Fruit fly (Drosophila melanogaster): ENCODE data around the gene tna.

The tna gene

DNA sequence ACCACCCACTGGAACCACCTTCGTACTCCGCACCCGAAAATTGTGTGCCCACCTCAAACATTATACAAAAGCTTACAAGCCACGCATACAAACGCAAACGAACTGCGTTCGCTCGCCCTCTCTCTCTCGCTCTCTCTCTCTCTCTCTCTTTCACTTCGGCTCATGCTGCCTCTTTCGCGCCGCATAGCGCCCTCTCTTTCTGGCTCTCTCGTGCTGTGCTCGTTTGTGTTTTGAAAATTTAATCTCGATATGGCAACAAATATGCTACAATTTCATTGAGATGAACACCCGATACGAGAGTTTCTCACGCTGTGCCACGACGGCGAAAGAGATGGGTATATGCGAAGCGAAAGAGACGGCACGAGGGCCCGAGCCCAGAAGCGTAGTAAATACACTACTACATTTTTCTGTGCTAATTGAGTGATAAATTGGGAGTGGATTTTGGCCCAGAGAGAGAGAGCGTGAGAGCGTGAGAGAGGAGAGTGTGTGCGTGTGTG lies 21.3 kb downstream of the tna start:
- TF ChIP-seq Sin3A (optimal IDR thresholded peaks at IDR 0.05): no peak
- TF ChIP-seq psq (optimal IDR thresholded peaks at IDR 0.05): no peak
- no peak for TF ChIP-seq ttk (optimal IDR thresholded peaks at IDR 0.05)
- TF ChIP-seq h (optimal IDR thresholded peaks at IDR 0.05): no peak
- TF ChIP-seq insv (optimal IDR thresholded peaks at IDR 0.05): no peak
- TF ChIP-seq Myc (optimal IDR thresholded peaks at IDR 0.05): no peak

DNA sequence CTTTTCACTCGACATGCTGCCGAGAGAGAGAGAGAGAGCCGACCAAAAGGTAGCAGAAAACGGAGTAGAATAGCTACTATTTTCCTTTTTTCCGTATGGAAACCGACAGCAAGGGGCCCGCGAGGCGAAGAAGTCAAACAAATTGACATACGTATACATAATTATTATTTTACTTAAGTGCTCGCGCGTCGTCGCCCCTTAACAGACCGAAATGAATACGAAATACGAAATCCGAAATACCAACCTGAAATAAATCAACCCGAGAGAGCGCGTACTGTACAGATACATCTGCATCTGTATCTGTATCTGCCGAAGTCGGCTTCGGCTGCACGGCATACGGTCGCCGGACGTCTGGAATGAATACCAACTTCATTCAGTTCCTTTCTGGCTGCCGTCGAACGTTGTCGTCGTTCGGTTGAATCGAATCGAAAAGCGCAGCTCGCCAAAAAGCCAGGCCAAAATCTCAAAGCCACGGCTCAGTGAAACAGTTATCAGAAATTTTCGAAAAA lies 22.2 kb downstream of the tna start:
- TF ChIP-seq Myc (optimal IDR thresholded peaks at IDR 0.05): no peak
- no peak for TF ChIP-seq h (optimal IDR thresholded peaks at IDR 0.05)
- no peak for TF ChIP-seq psq (optimal IDR thresholded peaks at IDR 0.05)
- no peak for TF ChIP-seq Sin3A (optimal IDR thresholded peaks at IDR 0.05)
- TF ChIP-seq insv (optimal IDR thresholded peaks at IDR 0.05): no peak
- no peak for TF ChIP-seq ttk (optimal IDR thresholded peaks at IDR 0.05)

DNA sequence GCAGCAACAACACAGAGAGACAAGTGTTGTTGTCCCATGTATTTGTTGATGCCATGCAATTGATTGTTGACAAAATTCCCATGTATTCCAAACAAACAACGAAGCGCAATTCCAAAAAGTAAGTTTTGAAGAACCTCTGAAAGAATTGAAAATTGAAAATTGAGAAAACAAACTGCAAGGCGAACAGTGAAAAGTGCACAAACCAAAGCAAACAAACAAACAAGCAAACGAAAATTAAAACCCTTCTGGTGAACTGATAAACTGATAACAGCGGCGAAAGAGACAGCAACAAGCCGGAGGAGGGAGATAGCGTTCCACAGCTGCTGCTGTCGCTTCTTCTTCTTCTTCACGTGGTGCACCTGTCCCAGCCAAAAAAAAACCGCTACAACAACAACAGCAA lies 23.2 kb downstream of the tna start:
- no peak for TF ChIP-seq psq (optimal IDR thresholded peaks at IDR 0.05)
- no peak for TF ChIP-seq Sin3A (optimal IDR thresholded peaks at IDR 0.05)
- TF ChIP-seq Myc (optimal IDR thresholded peaks at IDR 0.05): no peak
- no peak for TF ChIP-seq ttk (optimal IDR thresholded peaks at IDR 0.05)
- no peak for TF ChIP-seq h (optimal IDR thresholded peaks at IDR 0.05)
- no peak for TF ChIP-seq insv (optimal IDR thresholded peaks at IDR 0.05)

DNA sequence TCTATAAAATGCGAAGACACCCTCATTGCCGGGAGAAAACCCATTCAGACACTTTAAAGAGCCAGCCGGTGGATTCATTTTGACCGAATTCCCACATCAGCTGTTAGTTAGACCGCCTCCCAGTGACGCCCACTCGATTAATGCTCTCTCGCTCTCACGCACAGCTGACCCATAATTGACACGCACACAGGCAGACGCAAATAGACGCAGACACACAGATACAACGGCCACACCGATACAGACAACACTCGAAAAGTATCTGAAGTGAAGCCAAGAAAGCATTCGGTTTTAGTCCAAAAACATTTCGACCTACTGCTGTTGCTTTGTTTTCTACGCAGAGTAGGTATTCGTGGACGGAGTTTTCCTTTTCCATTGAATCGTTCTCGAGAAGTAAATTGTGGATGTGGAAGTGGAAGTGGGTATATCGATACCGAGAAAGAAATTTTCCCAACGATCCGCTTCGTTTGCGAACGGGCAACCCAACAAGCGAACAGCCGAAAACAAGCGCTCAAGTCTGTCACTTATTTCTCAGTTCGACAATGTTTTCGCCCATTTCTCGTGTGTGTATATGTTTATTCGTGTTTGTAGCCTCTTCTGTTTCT lies 24.8 kb downstream of the tna start:
- no peak for TF ChIP-seq Sin3A (optimal IDR thresholded peaks at IDR 0.05)
- TF ChIP-seq h (optimal IDR thresholded peaks at IDR 0.05): no peak
- TF ChIP-seq Myc (optimal IDR thresholded peaks at IDR 0.05): no peak
- TF ChIP-seq psq (optimal IDR thresholded peaks at IDR 0.05): no peak
- no peak for TF ChIP-seq ttk (optimal IDR thresholded peaks at IDR 0.05)
- no peak for TF ChIP-seq insv (optimal IDR thresholded peaks at IDR 0.05)

DNA sequence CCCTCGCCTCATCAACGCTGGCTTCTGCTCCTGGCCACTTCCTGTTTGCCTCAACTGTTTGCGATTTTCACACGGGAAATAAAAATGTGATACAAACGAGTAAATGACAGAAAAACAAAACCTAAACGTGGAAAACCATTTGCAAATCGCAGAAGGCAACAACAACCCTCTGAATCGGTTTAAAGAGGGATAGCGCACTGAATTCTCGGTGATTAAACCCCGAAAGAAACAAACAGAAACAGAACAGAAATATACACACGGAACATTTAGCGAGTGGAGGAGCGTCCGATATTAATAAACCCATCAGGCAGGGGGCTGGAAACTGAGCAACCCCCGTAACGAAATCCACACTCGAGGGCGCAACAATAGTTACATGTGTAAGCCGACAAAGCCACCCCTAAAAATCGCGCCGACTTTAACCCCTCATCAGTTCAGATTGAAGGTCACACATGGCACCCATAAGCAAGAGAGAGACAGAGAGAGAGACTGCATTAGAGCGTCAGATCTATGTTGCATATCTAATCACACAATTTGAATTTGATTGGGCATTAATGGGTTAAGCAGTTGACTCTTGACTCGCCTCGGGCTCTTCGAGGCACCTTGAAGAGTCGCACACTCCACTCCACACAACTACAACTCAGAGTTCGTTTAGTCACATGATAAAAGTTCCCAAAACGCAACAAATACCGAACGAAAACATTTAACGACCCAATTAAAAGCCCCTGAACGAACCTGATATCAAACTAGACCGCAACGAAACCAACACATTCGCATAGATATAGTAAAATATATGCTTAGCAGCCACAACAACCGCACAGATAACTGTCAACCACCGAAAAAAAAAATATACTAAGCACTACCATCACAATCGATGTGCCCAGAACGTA lies 26.6 kb downstream of the tna start:
- TF ChIP-seq h (optimal IDR thresholded peaks at IDR 0.05) (no peak), insv (optimal IDR thresholded peaks at IDR 0.05) (no peak), psq (optimal IDR thresholded peaks at IDR 0.05) (no peak)

DNA sequence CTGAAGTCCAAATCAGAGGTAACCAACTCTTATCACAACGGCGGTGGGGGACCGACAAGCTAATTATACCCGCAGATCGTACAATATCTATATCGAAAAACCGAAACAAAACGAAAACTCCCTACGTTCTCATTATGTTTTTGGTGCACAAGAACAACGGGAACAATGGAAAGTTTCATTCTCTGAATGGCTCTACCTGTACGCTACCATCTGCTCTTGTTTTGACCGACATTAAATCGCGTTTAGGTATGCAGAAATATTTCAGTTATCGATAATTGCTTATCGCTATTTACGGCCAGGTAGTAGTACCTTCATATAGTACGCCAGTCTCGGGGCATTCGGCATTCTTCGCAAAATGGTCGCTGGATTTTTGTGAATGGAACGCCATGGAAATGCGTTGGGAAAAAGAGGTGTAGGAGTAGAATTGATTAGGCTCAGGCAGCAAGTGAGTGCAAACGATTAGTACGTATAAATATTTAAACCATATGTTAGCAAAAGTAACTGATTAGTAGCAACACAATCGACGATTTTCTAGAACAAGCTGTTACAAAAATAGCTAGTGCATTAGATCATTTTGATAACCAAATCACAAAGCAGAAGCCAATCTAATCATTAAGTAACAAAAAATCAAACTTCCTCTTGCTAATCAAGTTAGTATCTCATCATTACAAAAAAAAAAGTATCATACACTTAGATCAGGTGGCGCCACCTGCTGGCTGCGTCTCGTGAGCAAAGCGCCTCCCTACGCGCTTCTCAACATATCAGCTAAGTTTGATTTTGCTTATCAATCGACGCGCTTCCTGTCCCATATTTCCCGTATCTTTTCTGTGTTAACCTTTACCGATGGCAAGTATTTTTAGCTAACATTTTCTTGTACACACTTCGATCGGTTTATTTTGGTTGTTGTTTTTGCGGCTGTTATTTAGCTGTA lies 27.5 kb downstream of the tna start:
- TF ChIP-seq Myc (optimal IDR thresholded peaks at IDR 0.05) (no peak), psq (optimal IDR thresholded peaks at IDR 0.05) (no peak), h (optimal IDR thresholded peaks at IDR 0.05) (no peak), insv (optimal IDR thresholded peaks at IDR 0.05) (no peak), ttk (optimal IDR thresholded peaks at IDR 0.05) (no peak), Sin3A (optimal IDR thresholded peaks at IDR 0.05) (no peak)

DNA sequence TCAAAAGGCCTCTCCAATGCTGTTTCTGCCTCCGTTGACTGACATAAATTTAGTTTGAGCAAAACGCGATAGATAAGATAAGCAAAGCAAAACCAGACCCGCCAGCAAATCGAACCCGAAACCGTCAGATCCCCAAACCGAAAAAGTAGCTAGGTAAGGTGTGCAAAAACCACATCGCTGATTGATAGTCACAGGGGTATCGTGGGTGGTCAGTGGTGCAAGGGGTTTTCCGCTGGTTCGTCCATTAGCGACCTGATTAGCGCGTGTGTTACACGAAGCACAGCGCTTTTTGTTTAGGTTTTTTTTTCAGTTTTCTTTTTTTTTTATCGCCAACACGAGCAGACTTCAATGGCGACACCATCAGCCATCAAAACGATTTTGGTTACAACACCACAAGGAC lies 28.6 kb downstream of the tna start:
- TF ChIP-seq Sin3A (optimal IDR thresholded peaks at IDR 0.05) (no peak), h (optimal IDR thresholded peaks at IDR 0.05) (no peak), ttk (optimal IDR thresholded peaks at IDR 0.05) (no peak), Myc (optimal IDR thresholded peaks at IDR 0.05) (no peak), psq (optimal IDR thresholded peaks at IDR 0.05) (no peak), insv (optimal IDR thresholded peaks at IDR 0.05) (no peak)

DNA sequence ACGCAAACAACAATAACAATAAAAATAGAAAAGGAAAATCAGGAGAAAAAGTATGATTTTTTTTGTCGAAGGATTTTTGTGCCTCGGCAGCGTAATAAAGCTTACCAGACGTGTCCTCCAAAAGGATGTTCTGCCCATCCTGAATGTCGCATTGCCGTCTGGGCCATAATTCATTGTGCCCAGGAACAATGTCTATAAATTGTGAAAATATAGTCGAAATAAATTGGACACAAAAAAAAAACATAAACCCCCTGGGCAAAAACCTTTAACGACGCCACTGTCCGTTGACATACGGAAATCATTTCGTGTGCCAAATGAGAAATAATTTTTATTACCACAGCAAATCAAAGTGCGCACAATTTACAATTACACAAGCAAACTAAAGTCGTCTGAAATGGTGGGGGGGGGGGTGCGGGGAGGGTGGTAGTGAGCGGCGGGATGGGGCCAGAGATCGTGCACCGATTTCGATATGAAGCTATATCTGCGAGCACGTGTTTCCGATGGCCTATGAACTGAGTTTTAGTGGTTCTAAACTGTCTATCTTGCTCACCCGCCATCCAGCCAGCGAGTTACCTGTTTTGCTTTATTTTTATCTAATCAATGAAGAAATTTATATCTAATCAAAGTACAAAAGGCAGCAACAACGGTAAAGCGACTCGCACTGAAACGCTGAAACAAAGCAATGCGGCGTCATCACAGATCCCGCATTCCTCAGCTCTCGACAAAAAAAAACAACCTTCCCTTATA lies 31.5 kb downstream of the tna start:
- no peak for TF ChIP-seq h (optimal IDR thresholded peaks at IDR 0.05)
- no peak for TF ChIP-seq psq (optimal IDR thresholded peaks at IDR 0.05)
- no peak for TF ChIP-seq insv (optimal IDR thresholded peaks at IDR 0.05)
- TF ChIP-seq Sin3A (optimal IDR thresholded peaks at IDR 0.05): no peak
- TF ChIP-seq ttk (optimal IDR thresholded peaks at IDR 0.05): no peak

DNA sequence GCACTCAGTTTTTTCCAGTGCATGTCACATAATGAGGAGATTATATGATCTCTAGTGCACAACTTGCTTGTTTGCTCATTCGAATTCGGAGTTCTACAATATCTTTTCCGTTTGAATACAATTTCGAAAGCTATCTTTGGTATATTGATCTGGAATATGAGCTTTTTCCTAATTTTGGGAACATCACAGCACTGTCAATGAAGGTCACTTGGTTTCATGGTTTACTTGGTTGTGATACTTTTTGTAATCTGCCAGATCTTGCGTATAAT lies 32.0 kb downstream of the tna start:
- TF ChIP-seq Sin3A (optimal IDR thresholded peaks at IDR 0.05) (no peak), insv (optimal IDR thresholded peaks at IDR 0.05) (no peak), psq (optimal IDR thresholded peaks at IDR 0.05) (no peak)

DNA sequence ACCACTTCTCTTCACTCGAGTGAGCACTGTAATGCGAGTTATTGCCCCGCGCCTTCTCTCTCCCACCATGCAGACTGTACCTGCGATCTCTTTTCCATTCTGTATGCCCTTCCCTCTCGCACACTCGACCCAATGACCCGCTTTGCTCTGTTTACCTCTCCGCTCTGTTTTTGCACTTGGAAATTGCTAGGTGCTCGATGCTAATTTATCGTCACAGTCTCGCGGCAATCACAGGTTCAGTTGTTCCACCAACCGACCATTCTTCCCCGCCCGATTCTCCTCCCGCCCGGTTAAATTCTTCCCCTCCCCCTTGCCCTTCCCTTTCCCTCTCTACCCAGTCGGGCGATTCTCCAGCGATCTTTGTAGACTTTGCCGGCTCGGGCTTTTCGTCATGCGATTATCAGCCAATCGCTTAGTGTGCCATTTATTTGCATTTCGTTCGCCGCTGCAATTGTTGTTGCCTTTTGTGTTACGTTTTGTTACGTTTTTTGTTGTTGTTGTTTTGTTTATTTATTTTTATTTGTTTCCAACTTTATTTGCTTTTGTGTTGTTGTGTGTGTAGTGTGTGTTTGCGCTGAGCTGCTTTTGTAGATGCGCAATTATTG lies 32.6 kb downstream of the tna start:
- TF ChIP-seq Myc (optimal IDR thresholded peaks at IDR 0.05) (no peak), psq (optimal IDR thresholded peaks at IDR 0.05) (no peak), Sin3A (optimal IDR thresholded peaks at IDR 0.05) (no peak), ttk (optimal IDR thresholded peaks at IDR 0.05) (no peak), insv (optimal IDR thresholded peaks at IDR 0.05) (no peak), h (optimal IDR thresholded peaks at IDR 0.05) (no peak)

DNA sequence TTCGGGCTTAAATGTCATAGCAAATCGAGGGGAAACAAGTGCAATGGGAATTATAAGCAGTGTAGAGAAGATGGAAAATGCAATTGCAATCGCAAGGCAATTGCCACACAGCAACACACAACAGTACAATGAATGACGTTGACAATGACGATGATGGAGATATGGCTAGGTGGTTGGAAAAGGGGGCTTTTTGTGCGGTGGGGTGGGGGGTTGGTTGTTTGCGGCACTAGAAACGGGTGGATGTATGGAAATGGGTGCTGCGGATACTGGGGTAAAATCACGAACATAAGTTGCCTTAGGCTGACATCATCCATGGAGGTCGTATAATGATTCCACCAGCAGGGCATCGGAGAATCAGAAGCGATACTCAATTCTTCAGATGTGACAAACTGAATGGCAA lies 33.8 kb downstream of the tna start:
- TF ChIP-seq psq (optimal IDR thresholded peaks at IDR 0.05) (no peak), insv (optimal IDR thresholded peaks at IDR 0.05) (no peak), ttk (optimal IDR thresholded peaks at IDR 0.05) (no peak), Myc (optimal IDR thresholded peaks at IDR 0.05) (no peak), Sin3A (optimal IDR thresholded peaks at IDR 0.05) (no peak), h (optimal IDR thresholded peaks at IDR 0.05) (no peak)
